Worm (Caenorhabditis elegans) whole organism, late embryonic: ENCODE data around the gene F07C6.3.

ENCODE experiments used
- C38D4.7 ChIP-seq: fragments of 200-800 bp; sonication (Bioruptor generic); optimal IDR thresholded peaks from 2 replicates; lab custom pipeline; 2018; ENCODE audit warnings: mild to moderate bottlenecking, missing genetic modification characterization, moderate library complexity, missing compliant biosample characterization
- F13H6.1 ChIP-seq: sonication (generic microtip); optimal IDR thresholded peaks from 2 replicates; lab custom pipeline; 2016; ENCODE audit warnings: missing genetic modification characterization, missing compliant biosample characterization
- K02D7.2 ChIP-seq: sonication (generic microtip); optimal IDR thresholded peaks from 2 replicates; lab custom pipeline; 2017; ENCODE audit warnings: mild to moderate bottlenecking, missing genetic modification characterization, missing compliant biosample characterization
- T23F11.4 ChIP-seq: fragments of 200-800 bp; sonication (Bioruptor generic); optimal IDR thresholded peaks from 2 replicates; lab custom pipeline; 2018; ENCODE audit warnings: mild to moderate bottlenecking, missing genetic modification characterization, missing compliant biosample characterization
- ahr-1 ChIP-seq: sonication (generic microtip); optimal IDR thresholded peaks from 2 replicates; lab custom pipeline; 2016; ENCODE audit warnings: missing genetic modification characterization, missing compliant biosample characterization
- ama-1 ChIP-seq: fragments of 150-350 bp; optimal IDR thresholded peaks from 2 replicates; lab custom pipeline; 2014
- ceh-14 ChIP-seq: sonication (generic microtip); optimal IDR thresholded peaks from 2 replicates; lab custom pipeline; 2016; ENCODE audit warnings: missing genotype, missing genetic modification characterization, missing compliant biosample characterization
- ceh-2 ChIP-seq: sonication (generic microtip); optimal IDR thresholded peaks from 2 replicates; lab custom pipeline; 2016; ENCODE audit warnings: missing genotype, missing genetic modification characterization, missing compliant biosample characterization
- ceh-22 ChIP-seq: sonication (generic microtip); optimal IDR thresholded peaks from 2 replicates; lab custom pipeline; 2017; ENCODE audit warnings: missing biosample characterization, missing genetic modification characterization
- ceh-24 ChIP-seq: sonication (generic microtip); optimal IDR thresholded peaks from 2 replicates; lab custom pipeline; 2016; ENCODE audit warnings: mild to moderate bottlenecking, missing genetic modification characterization, missing compliant biosample characterization
- ceh-30 ChIP-seq: fragments of 150-350 bp; optimal IDR thresholded peaks from 2 replicates; lab custom pipeline; 2014; ENCODE audit warnings: missing biosample characterization, missing genetic modification characterization
- ceh-45 ChIP-seq: fragments of 200-800 bp; sonication (Bioruptor generic); IDR thresholded peaks from 2 replicates; pipeline ENCODE4 v1.3.6; 2022; ENCODE audit warnings: missing genetic modification reagents, missing genetic modification characterization, missing compliant biosample characterization
- ceh-48 ChIP-seq: sonication (generic microtip); optimal IDR thresholded peaks from 2 replicates; lab custom pipeline; 2016; ENCODE audit warnings: missing genetic modification characterization, inconsistent platforms, missing compliant biosample characterization
- ceh-9 ChIP-seq: sonication (generic microtip); optimal IDR thresholded peaks from 2 replicates; lab custom pipeline; 2016; ENCODE audit warnings: mild to moderate bottlenecking, missing genetic modification characterization, inconsistent platforms, missing compliant biosample characterization
- che-1 ChIP-seq: sonication (generic microtip); optimal IDR thresholded peaks from 2 replicates; lab custom pipeline; 2016; ENCODE audit warnings: mild to moderate bottlenecking, missing genetic modification characterization, missing compliant biosample characterization
- dve-1 ChIP-seq: sonication (generic microtip); optimal IDR thresholded peaks from 2 replicates; lab custom pipeline; 2017; ENCODE audit warnings: antibody characterized with exemption, mild to moderate bottlenecking, missing genetic modification characterization, missing compliant biosample characterization
- elt-2 ChIP-seq: sonication (generic microtip); optimal IDR thresholded peaks from 2 replicates; lab custom pipeline; 2016; ENCODE audit warnings: missing genetic modification reagents, missing genetic modification characterization, missing compliant biosample characterization
- elt-4 ChIP-seq: sonication (generic microtip); optimal IDR thresholded peaks from 2 replicates; lab custom pipeline; 2016; ENCODE audit warnings: missing genetic modification characterization, missing compliant biosample characterization
- eyg-1 ChIP-seq: sonication (generic microtip); optimal IDR thresholded peaks from 2 replicates; lab custom pipeline; 2016; ENCODE audit warnings: missing genotype, missing genetic modification characterization, missing compliant biosample characterization
- fkh-10 ChIP-seq: fragments of 150-350 bp; optimal IDR thresholded peaks from 2 replicates; lab custom pipeline; 2014; ENCODE audit warnings: missing biosample characterization, missing genetic modification reagents, missing genetic modification characterization
- gmeb-2 ChIP-seq: sonication (generic microtip); optimal IDR thresholded peaks from 2 replicates; lab custom pipeline; 2016; ENCODE audit warnings: missing genetic modification characterization, inconsistent platforms, missing compliant biosample characterization
- hlh-13 ChIP-seq: fragments of 200-800 bp; sonication (Bioruptor generic); optimal IDR thresholded peaks from 2 replicates; lab custom pipeline; 2018; ENCODE audit warnings: mild to moderate bottlenecking, missing genetic modification characterization, missing compliant biosample characterization
- hlh-15 ChIP-seq: sonication (generic microtip); optimal IDR thresholded peaks from 2 replicates; lab custom pipeline; 2016; ENCODE audit warnings: missing genetic modification characterization, missing compliant biosample characterization
- madf-2 ChIP-seq: sonication (generic microtip); optimal IDR thresholded peaks from 2 replicates; lab custom pipeline; 2017; ENCODE audit warnings: missing genetic modification characterization, missing compliant biosample characterization
- mec-3 ChIP-seq: sonication (generic microtip); optimal IDR thresholded peaks from 2 replicates; lab custom pipeline; 2016; ENCODE audit warnings: borderline replicate concordance, missing genetic modification characterization, missing compliant biosample characterization
- nfya-1 ChIP-seq: sonication (generic microtip); optimal IDR thresholded peaks from 2 replicates; lab custom pipeline; 2017; ENCODE audit warnings: missing genetic modification characterization, mild to moderate bottlenecking, missing compliant biosample characterization, antibody characterized with exemption, moderate library complexity
- nhr-232 ChIP-seq: sonication (generic microtip); optimal IDR thresholded peaks from 2 replicates; lab custom pipeline; 2016; ENCODE audit warnings: missing genetic modification characterization, missing compliant biosample characterization
- npax-4 ChIP-seq: sonication (generic microtip); optimal IDR thresholded peaks from 2 replicates; lab custom pipeline; 2016; ENCODE audit warnings: missing genetic modification characterization, missing compliant biosample characterization
- odd-2 ChIP-seq: sonication (generic microtip); optimal IDR thresholded peaks from 2 replicates; lab custom pipeline; 2017; ENCODE audit warnings: antibody characterized with exemption, mild to moderate bottlenecking, missing genetic modification characterization, missing compliant biosample characterization
- pag-3 ChIP-seq: sonication (generic microtip); optimal IDR thresholded peaks from 2 replicates; lab custom pipeline; 2016; ENCODE audit warnings: missing compliant biosample characterization, missing genetic modification characterization, borderline replicate concordance
- pax-1 ChIP-seq: fragments of 150-350 bp; optimal IDR thresholded peaks from 2 replicates; lab custom pipeline; 2014; ENCODE audit warnings: missing biosample characterization, missing genetic modification characterization
- pha-2 ChIP-seq: sonication (generic microtip); optimal IDR thresholded peaks from 2 replicates; lab custom pipeline; 2017; ENCODE audit warnings: mild to moderate bottlenecking, missing genetic modification characterization, missing compliant biosample characterization
- pqm-1 ChIP-seq: sonication (generic microtip); optimal IDR thresholded peaks from 2 replicates; lab custom pipeline; 2016; ENCODE audit warnings: missing genetic modification characterization, missing compliant biosample characterization
- rnt-1 ChIP-seq: sonication (generic microtip); optimal IDR thresholded peaks from 2 replicates; lab custom pipeline; 2016; ENCODE audit warnings: missing genetic modification characterization, missing compliant biosample characterization
- sox-2 ChIP-seq: fragments of 200-800 bp; sonication (Bioruptor generic); IDR thresholded peaks from 2 replicates; pipeline ENCODE4 v1.3.6; 2022; ENCODE audit warnings: missing genetic modification reagents, missing genetic modification characterization, missing compliant biosample characterization
- syd-9 ChIP-seq: sonication (generic microtip); optimal IDR thresholded peaks from 2 replicates; lab custom pipeline; 2016; ENCODE audit warnings: mild to moderate bottlenecking, missing genetic modification characterization, moderate library complexity, missing compliant biosample characterization
- ttx-3 ChIP-seq: sonication (generic microtip); optimal IDR thresholded peaks from 2 replicates; lab custom pipeline; 2016; ENCODE audit warnings: missing genetic modification reagents, missing genetic modification characterization, missing compliant biosample characterization
- unc-3 ChIP-seq, 2 experiments: fragments of 200-800 bp in 1 of 2; sonication (Bioruptor generic) in 1 of 2; sonication (generic microtip) in 1 of 2; conservative IDR thresholded peaks in 1 of 2; optimal IDR thresholded peaks in 1 of 2; 2 replicates each; pipeline versions ENCODE4 v1.3.6 to Lab custom; 2016 to 2022; ENCODE audit warnings: missing compliant biosample characterization in 2 of 2, missing genetic modification characterization in 2 of 2, missing genetic modification reagents in 1 of 2
- unc-55 ChIP-seq: sonication (generic microtip); optimal IDR thresholded peaks from 2 replicates; lab custom pipeline; 2017; ENCODE audit warnings: missing biosample characterization, missing genetic modification reagents, missing genetic modification characterization
- unc-86 ChIP-seq: sonication (generic microtip); optimal IDR thresholded peaks from 2 replicates; lab custom pipeline; 2016; ENCODE audit warnings: missing genetic modification characterization, missing compliant biosample characterization
- zip-5 ChIP-seq: sonication (generic microtip); optimal IDR thresholded peaks from 2 replicates; lab custom pipeline; 2016; ENCODE audit warnings: missing genetic modification characterization, missing compliant biosample characterization
- ztf-16 ChIP-seq: sonication (generic microtip); optimal IDR thresholded peaks from 2 replicates; lab custom pipeline; 2017; ENCODE audit warnings: missing genetic modification characterization, missing compliant biosample characterization

The F07C6.3 gene

ce11 chrIV:12789088-12789487, at the start of gene F07C6.3:
Gene F07C6.3 (plus strand): TSS chrIV:12789235.
- TF ChIP-seq dve-1 (tag; lab: Kevin White, UChicago) (no peak), madf-2 (no peak), ceh-24 (no peak), che-1 (tag; lab: Kevin White, UChicago) (no peak), unc-55 (no peak)

ce11 chrIV:12741438-12741837, 47.6 kb upstream of the F07C6.3 start, which contains the start of gene T23F6.5:
Gene T23F6.5 (minus strand): TSS chrIV:12741538.
- no peak for TF ChIP-seq hlh-15 (tag; lab: Kevin White, UChicago)
- no peak for TF ChIP-seq nfya-1
- TF ChIP-seq ttx-3 (tag; lab: Kevin White, UChicago): no peak
- TF ChIP-seq elt-2 (tag; lab: Kevin White, UChicago): no peak
- no peak for TF ChIP-seq ceh-2 (tag; lab: Kevin White, UChicago)
- TF ChIP-seq pag-3 (tag; lab: Kevin White, UChicago): no peak

ce11 chrIV:12743680-12744079, 45.4 kb upstream of the F07C6.3 start:
- TF ChIP-seq elt-4 (tag; lab: Kevin White, UChicago) (no peak), pag-3 (tag; lab: Kevin White, UChicago) (no peak), odd-2 (tag; lab: Kevin White, UChicago) (no peak), unc-86 (tag; lab: Kevin White, UChicago) (no peak), K02D7.2 (no peak), ahr-1 (tag; lab: Kevin White, UChicago) (no peak), ceh-24 (no peak), sox-2 (GFP tag; lab: Robert Waterston, UW) (no peak), rnt-1 (no peak), C38D4.7 (GFP tag; lab: Kevin White, UChicago) (no peak), npax-4 (tag; lab: Kevin White, UChicago) (no peak)

ce11 chrIV:12744713-12745112, 44.3 kb upstream of the F07C6.3 start, which contains the start of gene C36H8.1:
Gene C36H8.1 (minus strand): TSS chrIV:12744813.
- TF ChIP-seq ceh-30 (no peak), fkh-10 (no peak), T23F11.4 (GFP tag; lab: Kevin White, UChicago) (no peak), ttx-3 (tag; lab: Kevin White, UChicago) (no peak), gmeb-2 (tag; lab: Kevin White, UChicago) (no peak), unc-86 (tag; lab: Kevin White, UChicago) (no peak), nfya-1 (no peak), pqm-1 (no peak), ceh-9 (no peak), ama-1 (lab: Kevin White, UChicago) (no peak), nhr-232 (tag; lab: Kevin White, UChicago) (no peak), ceh-45 (GFP tag; lab: Robert Waterston, UW) (no peak), zip-5 (tag; lab: Kevin White, UChicago) (no peak), unc-3 (GFP tag; conservative IDR thresholded peaks at IDR 0.05; lab: Robert Waterston, UW) (no peak), unc-3 (tag; optimal IDR thresholded peaks at IDR 0.05; lab: Kevin White, UChicago) (no peak), mec-3 (tag; lab: Kevin White, UChicago) (no peak)
- TF ChIP-seq, all 69 proteins: peak for 0

- TF ChIP-seq pax-1 (tag; lab: Kevin White, UChicago) (no peak), K02D7.2 (no peak), ceh-22 (tag; lab: Kevin White, UChicago) (no peak), hlh-13 (GFP tag; lab: Kevin White, UChicago) (no peak), ceh-30 (no peak), syd-9 (no peak), npax-4 (tag; lab: Kevin White, UChicago) (no peak), ceh-14 (tag; lab: Kevin White, UChicago) (no peak), pha-2 (tag; lab: Kevin White, UChicago) (no peak), fkh-10 (no peak), odd-2 (tag; lab: Kevin White, UChicago) (no peak), F13H6.1 (tag; lab: Kevin White, UChicago) (no peak), eyg-1 (tag; lab: Kevin White, UChicago) (no peak), unc-55 (no peak), ceh-48 (tag; lab: Kevin White, UChicago) (no peak), ama-1 (lab: Kevin White, UChicago) (no peak), ztf-16 (tag; lab: Kevin White, UChicago) (no peak)
Observed at ce11 chrIV:12746284-12746683, 42.8 kb upstream of the F07C6.3 start, which contains the start of gene inx-6. Gene inx-6 (plus strand): TSS chrIV:12746584.
